Worm (Caenorhabditis elegans) whole organism, L2 larva: ENCODE data around the gene ZK1320.11.

ENCODE experiments used
- C34F6.9 ChIP-seq: fragments of 150-350 bp; optimal IDR thresholded peaks from 2 replicates; lab custom pipeline; 2014; ENCODE audit warnings: missing biosample characterization, missing genetic modification characterization
- F13H6.1 ChIP-seq: sonication (generic microtip); optimal IDR thresholded peaks from 2 replicates; lab custom pipeline; 2016; ENCODE audit warnings: missing genetic modification characterization, missing compliant biosample characterization
- R02D3.7 ChIP-seq: fragments of 150-350 bp; optimal IDR thresholded peaks from 2 replicates; lab custom pipeline; 2014; ENCODE audit warnings: missing biosample characterization, missing genetic modification characterization
- Y55F3AM.14 ChIP-seq: fragments of 200-800 bp; sonication (Bioruptor generic); optimal IDR thresholded peaks from 2 replicates; lab custom pipeline; 2018; ENCODE audit warnings: mild to moderate bottlenecking, missing genetic modification characterization, missing compliant biosample characterization
- ZK546.5 ChIP-seq: sonication (generic microtip); optimal IDR thresholded peaks from 2 replicates; lab custom pipeline; 2017; ENCODE audit warnings: missing biosample characterization, missing genetic modification characterization
- aly-2 ChIP-seq: fragments of 150-350 bp; optimal IDR thresholded peaks from 2 replicates; lab custom pipeline; 2014; ENCODE audit warnings: missing biosample characterization, missing genetic modification characterization
- blmp-1 ChIP-seq: sonication (generic microtip); optimal IDR thresholded peaks from 2 replicates; lab custom pipeline; 2017; ENCODE audit warnings: missing genetic modification characterization, mild to moderate bottlenecking, missing compliant biosample characterization, antibody characterized with exemption, moderate library complexity; ENCODE audit not compliant: insufficient read depth
- ceh-16 ChIP-seq: fragments of 150-350 bp; optimal IDR thresholded peaks from 2 replicates; lab custom pipeline; 2014; ENCODE audit warnings: missing biosample characterization, missing genetic modification characterization
- ceh-82 ChIP-seq: fragments of 150-350 bp; optimal IDR thresholded peaks from 2 replicates; lab custom pipeline; 2014; ENCODE audit warnings: missing biosample characterization, missing genetic modification characterization
- crh-2 ChIP-seq: sonication (generic microtip); optimal IDR thresholded peaks from 2 replicates; lab custom pipeline; 2017; ENCODE audit warnings: missing biosample characterization, missing genetic modification characterization
- fos-1 ChIP-seq: fragments of 150-350 bp; optimal IDR thresholded peaks from 2 replicates; lab custom pipeline; 2014; ENCODE audit warnings: missing biosample characterization, missing genetic modification characterization
- lin-11 ChIP-seq: fragments of 150-350 bp; sonication (generic microtip); optimal IDR thresholded peaks from 2 replicates; lab custom pipeline; 2014; ENCODE audit warnings: missing biosample characterization, missing genetic modification characterization, inconsistent platforms, mixed read lengths
- lsy-2 ChIP-seq, 2 experiments: fragments of 150-350 bp in 1 of 2; sonication (generic microtip) in 1 of 2; optimal IDR thresholded peaks; 2 replicates each; lab custom pipeline; 2014 to 2017; ENCODE audit warnings: missing biosample characterization in 2 of 2, missing genetic modification characterization in 2 of 2
- mab-5 ChIP-seq: fragments of 150-350 bp; optimal IDR thresholded peaks from 2 replicates; lab custom pipeline; 2014; ENCODE audit warnings: missing biosample characterization, missing genetic modification characterization
- mbf-1 ChIP-seq: sonication (generic microtip); optimal IDR thresholded peaks from 2 replicates; lab custom pipeline; 2017; ENCODE audit warnings: missing biosample characterization, missing genetic modification characterization
- nhr-10 ChIP-seq: sonication (generic microtip); optimal IDR thresholded peaks from 2 replicates; lab custom pipeline; 2017; ENCODE audit warnings: missing biosample characterization, missing genetic modification characterization
- nhr-11 ChIP-seq: fragments of 150-350 bp; optimal IDR thresholded peaks from 2 replicates; lab custom pipeline; 2014; ENCODE audit warnings: missing biosample characterization, missing genetic modification characterization
- nhr-129 ChIP-seq: fragments of 150-350 bp; optimal IDR thresholded peaks from 2 replicates; lab custom pipeline; 2014; ENCODE audit warnings: missing biosample characterization, missing genetic modification characterization
- nhr-23 ChIP-seq: fragments of 150-350 bp; optimal IDR thresholded peaks from 2 replicates; lab custom pipeline; 2014; ENCODE audit warnings: missing biosample characterization, missing genetic modification reagents, missing genetic modification characterization
- nhr-25 ChIP-seq: fragments of 150-350 bp; sonication (generic microtip); optimal IDR thresholded peaks from 3 replicates; lab custom pipeline; 2014; ENCODE audit warnings: missing biosample characterization, missing genetic modification characterization
- nhr-77 ChIP-seq: fragments of 150-350 bp; optimal IDR thresholded peaks from 2 replicates; lab custom pipeline; 2014; ENCODE audit warnings: missing biosample characterization, missing genetic modification characterization
- peb-1 ChIP-seq: fragments of 150-350 bp; optimal IDR thresholded peaks from 2 replicates; lab custom pipeline; 2014; ENCODE audit warnings: missing biosample characterization, missing genetic modification characterization
- sem-4 ChIP-seq: fragments of 150-350 bp; optimal IDR thresholded peaks from 2 replicates; lab custom pipeline; 2014; ENCODE audit warnings: missing biosample characterization, missing genetic modification reagents, missing genetic modification characterization
- sma-3 ChIP-seq: sonication (generic microtip); optimal IDR thresholded peaks from 2 replicates; lab custom pipeline; 2016; ENCODE audit warnings: missing genetic modification reagents, missing genetic modification characterization, missing compliant biosample characterization
- sma-9 ChIP-seq, 2 experiments: fragments of 150-350 bp in 1 of 2; sonication (generic microtip) in 1 of 2; optimal IDR thresholded peaks; 2 replicates each; lab custom pipeline; 2014 to 2016; ENCODE audit warnings: missing genetic modification characterization in 2 of 2, mild to moderate bottlenecking in 1 of 2, missing biosample characterization in 1 of 2, missing compliant biosample characterization in 1 of 2, missing genetic modification reagents in 1 of 2, moderate library complexity in 1 of 2
- unc-39 ChIP-seq: fragments of 150-350 bp; optimal IDR thresholded peaks from 2 replicates; lab custom pipeline; 2014; ENCODE audit warnings: missing biosample characterization, missing genetic modification characterization
- unc-55 ChIP-seq: fragments of 150-350 bp; sonication (generic microtip); optimal IDR thresholded peaks from 3 replicates; lab custom pipeline; 2014; ENCODE audit warnings: missing biosample characterization, missing genetic modification reagents, missing genetic modification characterization
- ztf-11 ChIP-seq: sonication (generic microtip); optimal IDR thresholded peaks from 2 replicates; lab custom pipeline; 2017; ENCODE audit warnings: missing biosample characterization, missing genetic modification characterization

ZK1320.11 gene

DNA sequence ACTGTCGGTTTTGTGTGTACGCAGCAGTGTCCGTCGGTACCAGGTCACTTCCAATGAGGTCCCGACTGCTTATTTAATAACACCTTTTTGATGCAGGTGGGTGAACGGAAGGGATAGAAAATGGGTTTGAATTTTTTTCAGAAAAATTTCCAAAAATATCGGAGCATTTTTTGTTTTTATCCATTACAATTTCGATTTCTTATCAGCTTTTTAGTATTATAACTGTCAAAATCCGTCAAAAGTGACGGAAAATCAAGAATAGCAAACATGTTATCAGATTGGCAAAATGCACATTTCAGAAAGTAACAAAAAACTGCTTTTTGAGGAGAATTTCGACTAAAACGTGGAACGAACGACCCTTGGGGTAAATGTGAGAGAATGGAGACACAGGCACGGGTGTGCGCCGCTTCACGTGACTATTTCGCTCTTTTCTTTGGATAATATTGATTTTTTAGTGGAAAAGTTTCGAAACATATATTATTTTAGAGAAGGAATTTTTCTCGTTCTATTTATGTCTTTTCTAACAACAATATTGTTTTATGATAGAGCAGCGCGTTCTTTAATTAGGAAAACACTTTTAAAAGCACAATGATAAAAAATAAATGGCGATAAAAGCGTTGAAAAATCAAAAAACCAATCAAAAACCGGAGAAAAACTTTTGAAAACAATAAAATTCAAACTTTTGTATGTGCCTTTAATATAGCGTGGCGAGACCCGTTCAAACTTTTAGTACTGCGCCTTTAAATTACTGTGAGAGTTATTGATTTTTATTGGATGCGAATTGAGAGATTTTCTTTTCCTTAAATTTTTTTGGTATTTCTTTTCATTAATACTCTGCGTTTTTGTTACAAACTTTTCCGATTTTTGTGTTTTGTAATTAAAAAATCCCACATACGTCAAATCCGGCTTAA, 20.2 kb upstream of the ZK1320.11 start, which contains the start of gene sqv-8:
sqv-8 (plus strand) TSS at position 51 of the 911 bp plus-strand sequence.
- no peak for TF ChIP-seq ZK546.5 (tag; lab: Kevin White, UChicago)
- TF ChIP-seq nhr-25 (tag; lab: Kevin White, UChicago), result no peak
- no peak for TF ChIP-seq nhr-77
- TF ChIP-seq nhr-129 (tag; lab: Kevin White, UChicago), result peak; percentile 27
- peak; percentile 33 for TF ChIP-seq unc-55
- peak; percentile 16 for TF ChIP-seq fos-1 (tag; lab: Kevin White, UChicago)
- peak; percentile 82 for TF ChIP-seq C34F6.9
- peak; percentile 32 for TF ChIP-seq sma-9 (GFP tag; optimal IDR thresholded peaks at IDR 0.05; lab: Kevin White, UChicago)
- no peak for TF ChIP-seq sma-9 (tag; optimal IDR thresholded peaks at IDR 0.05; lab: Kevin White, UChicago)
- TF ChIP-seq nhr-23 (tag; lab: Kevin White, UChicago), result no peak
- peak; percentile 21 for TF ChIP-seq crh-2 (tag; lab: Kevin White, UChicago)
- peak in 1 of 2 experiments; percentile 34 for TF ChIP-seq lsy-2 (tag; optimal IDR thresholded peaks at IDR 0.05; lab: Kevin White, UChicago)
- TF ChIP-seq sma-3, result no peak

DNA sequence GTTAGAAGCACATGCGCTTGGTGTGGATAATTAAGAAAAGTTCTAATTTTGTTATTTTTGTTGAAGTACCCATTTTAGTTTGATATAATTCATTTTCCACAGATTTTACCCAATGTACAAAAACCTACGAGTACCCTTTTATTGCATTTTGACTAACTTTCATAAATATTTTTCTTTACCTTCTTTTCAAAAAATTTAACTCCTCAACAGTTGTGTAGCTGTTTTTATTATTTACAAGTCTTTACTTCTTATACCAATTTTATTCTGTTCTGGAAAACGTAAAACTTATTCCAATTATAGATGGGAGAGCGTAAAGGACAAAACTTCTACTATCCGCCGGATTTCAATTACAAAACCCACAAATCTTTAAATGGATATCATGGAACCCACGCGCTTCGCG, 18.2 kb upstream of the ZK1320.11 start, which contains the start of gene ZK1307.9:
ZK1307.9 (plus strand) TSS at position 301 of the 400 bp plus-strand sequence.
- no peak for TF ChIP-seq sma-9 (GFP tag; optimal IDR thresholded peaks at IDR 0.05; lab: Kevin White, UChicago)
- TF ChIP-seq sma-9 (tag; optimal IDR thresholded peaks at IDR 0.05; lab: Kevin White, UChicago), result no peak
- no peak for TF ChIP-seq ceh-16
- TF ChIP-seq F13H6.1 (tag; lab: Kevin White, UChicago), result no peak
- no peak for TF ChIP-seq crh-2 (tag; lab: Kevin White, UChicago)
- TF ChIP-seq lin-11 (tag; lab: Kevin White, UChicago), result no peak
- no peak for TF ChIP-seq blmp-1 (tag; lab: Kevin White, UChicago)
- TF ChIP-seq ceh-82 (tag; lab: Kevin White, UChicago), result no peak
- no peak for TF ChIP-seq nhr-25 (tag; lab: Kevin White, UChicago)
- no peak for TF ChIP-seq ZK546.5 (tag; lab: Kevin White, UChicago)
- TF ChIP-seq mbf-1, result no peak
- no peak for TF ChIP-seq mab-5 (tag; lab: Kevin White, UChicago)

DNA sequence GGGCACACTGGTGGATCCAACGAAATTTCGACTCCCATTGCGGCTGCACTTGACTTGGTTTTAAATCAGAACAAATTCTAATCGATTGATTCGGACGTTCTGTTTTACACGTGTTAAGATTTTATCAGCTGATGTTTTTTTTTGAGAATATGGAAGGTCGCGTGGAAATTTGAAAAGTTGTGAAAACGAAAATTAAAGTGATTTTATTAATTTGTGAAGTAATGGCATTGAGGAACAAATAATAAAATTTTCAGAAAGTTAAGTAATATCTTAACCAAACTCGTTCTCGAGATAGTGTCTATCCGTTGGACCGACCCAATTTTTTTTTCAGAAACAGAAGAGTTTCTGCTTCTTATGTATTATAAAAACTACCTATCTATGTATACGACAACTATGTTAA, 15.7 kb upstream of the ZK1320.11 start, which contains the start of gene ZK1307.4:
ZK1307.4 (minus strand) TSS at position 101 of the 400 bp plus-strand sequence.
- no peak for TF ChIP-seq aly-2 (tag; lab: Kevin White, UChicago)
- TF ChIP-seq unc-39, result no peak
- no peak for TF ChIP-seq unc-55
- TF ChIP-seq nhr-10 (tag; lab: Kevin White, UChicago), result no peak
- no peak for TF ChIP-seq mbf-1

DNA sequence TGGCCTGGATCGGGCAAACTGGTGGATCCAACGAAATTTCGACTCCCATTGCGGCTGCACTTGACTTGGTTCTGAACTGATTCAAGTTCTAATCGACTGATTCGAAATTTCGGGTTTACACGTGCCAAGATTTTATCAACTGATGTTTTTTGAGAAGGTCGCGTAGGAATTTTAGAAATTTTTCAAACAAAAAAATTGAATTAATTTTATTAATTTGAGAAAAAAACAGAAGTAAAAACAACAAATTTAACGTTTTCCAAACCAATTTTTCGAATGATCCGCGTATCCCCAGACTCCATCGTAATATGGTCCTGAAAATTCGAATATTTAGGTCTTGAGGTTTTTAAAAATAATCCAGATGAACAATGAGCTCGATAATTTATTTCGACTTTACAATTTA, 14.5 kb upstream of the ZK1320.11 start, which contains the start of gene ZK1307.3:
ZK1307.3 (minus strand) TSS at position 101 of the 400 bp plus-strand sequence.
- TF ChIP-seq F13H6.1 (tag; lab: Kevin White, UChicago) (no peak), peb-1 (tag; lab: Kevin White, UChicago) (no peak), lin-11 (tag; lab: Kevin White, UChicago) (no peak), sem-4 (tag; lab: Kevin White, UChicago) (no peak), nhr-10 (tag; lab: Kevin White, UChicago) (no peak), Y55F3AM.14 (no peak), R02D3.7 (no peak), ztf-11 (no peak)

DNA sequence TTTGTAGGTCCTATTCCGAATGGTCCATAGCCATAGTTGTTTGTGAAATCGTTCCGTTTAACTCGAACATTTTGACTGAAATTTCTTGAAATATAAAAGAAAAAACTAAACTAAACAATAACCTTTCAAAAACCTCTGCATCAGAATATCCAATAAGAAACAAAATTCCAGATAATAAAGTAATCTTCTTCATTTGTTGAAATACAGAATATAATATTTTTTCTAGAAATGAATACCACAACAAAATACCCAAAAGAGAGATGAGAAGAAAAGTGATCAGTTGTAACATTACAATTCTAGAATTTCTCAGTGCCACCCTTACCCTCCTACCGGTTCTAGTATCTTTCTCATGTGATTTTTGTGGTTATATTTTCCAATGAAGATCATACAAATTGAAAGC, 13.7 kb upstream of the ZK1320.11 start, which contains the start of gene ZK1307.2:
ZK1307.2 (minus strand) TSS at position 274 of the 400 bp plus-strand sequence.
- peak; percentile 32 for TF ChIP-seq nhr-25 (tag; lab: Kevin White, UChicago)
- no peak for TF ChIP-seq nhr-11 (tag; lab: Kevin White, UChicago)
- TF ChIP-seq lsy-2 (tag; optimal IDR thresholded peaks at IDR 0.05; lab: Kevin White, UChicago), result no peak
- TF ChIP-seq, all 48 proteins: peak for 1
